Worm (Caenorhabditis elegans): ENCODE results near the gene clec-224.

The clec-224 gene

DNA sequence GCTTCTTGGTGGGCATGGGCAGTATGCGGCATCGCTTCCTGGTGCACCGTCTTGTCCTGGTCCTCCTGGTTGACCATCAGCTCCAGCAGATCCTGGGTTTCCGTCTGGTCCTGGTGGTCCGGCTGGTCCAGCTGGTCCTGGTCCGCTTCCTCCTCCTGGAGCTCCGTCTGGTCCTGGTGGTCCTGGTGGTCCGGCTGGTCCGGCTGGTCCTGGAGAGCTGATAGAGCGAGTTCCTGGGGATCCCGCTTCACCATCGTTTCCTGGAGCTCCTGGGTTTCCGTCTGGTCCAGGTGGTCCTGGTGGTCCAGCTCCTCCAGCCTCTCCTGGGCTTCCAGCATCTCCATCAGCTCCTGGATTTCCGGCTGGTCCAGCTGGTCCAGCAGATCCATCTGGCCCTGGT lies 12.2 kb downstream of the clec-224 start:
- TF ChIP-seq egrh-3 (GFP tag; IDR thresholded peaks at IDR 0.05) (peak; percentile 96), madf-3 (GFP tag; IDR thresholded peaks at IDR 0.05) (no peak), F55B11.4 (tag; optimal IDR thresholded peaks at IDR 0.05; ENCODE audit: borderline replicate concordance, insufficient read depth) (no peak), F22D6.2 (tag; optimal IDR thresholded peaks at IDR 0.05) (no peak), K11D2.4 (GFP tag; IDR thresholded peaks at IDR 0.05) (no peak), hmg-20 (GFP tag; IDR thresholded peaks at IDR 0.05) (no peak), ztf-28 (GFP tag; IDR thresholded peaks at IDR 0.05) (no peak), ceh-58 (GFP tag; IDR thresholded peaks at IDR 0.05) (no peak), snpc-1.1 (tag; optimal IDR thresholded peaks at IDR 0.05; ENCODE audit: insufficient read depth) (no peak), sptf-2 (GFP tag; optimal IDR thresholded peaks at IDR 0.05) (no peak), aptf-3 (GFP tag; IDR thresholded peaks at IDR 0.05) (0 out of 2 replicates have a peak, but pooled peaks have one; percentile 66), rpc-1 (optimal IDR thresholded peaks at IDR 0.05) (no peak), rpc-1 (tag; optimal IDR thresholded peaks at IDR 0.05) (no peak)

DNA sequence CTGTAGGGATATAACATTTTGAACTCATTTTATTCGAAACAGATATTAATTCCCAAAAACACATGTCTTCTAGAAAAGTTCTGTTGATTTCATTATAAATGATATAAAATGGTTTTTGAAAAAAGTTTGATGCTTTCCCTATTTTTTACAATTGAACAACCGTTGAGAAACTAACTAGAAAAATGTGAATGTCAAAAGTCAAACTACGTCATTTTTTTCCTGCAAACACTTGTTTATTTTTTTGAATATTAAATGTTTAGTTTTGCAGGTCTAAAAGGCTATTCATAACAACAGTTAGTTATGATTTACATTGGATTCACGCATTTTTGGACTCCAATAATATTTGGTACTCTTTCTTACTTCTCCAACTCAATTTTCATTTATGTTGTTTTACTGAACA lies 16.3 kb downstream of the clec-224 start, which contains the start of gene srj-4:
Gene srj-4, plus strand, starts transcription at position 301 of the 400 bp plus-strand sequence.
- TF ChIP-seq dox-1 (GFP tag; IDR thresholded peaks at IDR 0.05) (no peak), ztf-3 (GFP tag; optimal IDR thresholded peaks at IDR 0.05) (no peak), ceh-100 (GFP tag; IDR thresholded peaks at IDR 0.05) (no peak), unc-62 (GFP tag; optimal IDR thresholded peaks at IDR 0.05) (no peak), tlf-1 (GFP tag; optimal IDR thresholded peaks at IDR 0.05) (no peak), F49E8.2 (tag; optimal IDR thresholded peaks at IDR 0.05; ENCODE audit: insufficient read depth) (no peak), hsf-1 (GFP tag; IDR thresholded peaks at IDR 0.05) (no peak), attf-3 (GFP tag; conservative IDR thresholded peaks at IDR 0.05) (no peak), sea-2 (GFP tag; IDR thresholded peaks at IDR 0.05) (no peak), K12H6.12 (tag; optimal IDR thresholded peaks at IDR 0.05) (no peak)

DNA sequence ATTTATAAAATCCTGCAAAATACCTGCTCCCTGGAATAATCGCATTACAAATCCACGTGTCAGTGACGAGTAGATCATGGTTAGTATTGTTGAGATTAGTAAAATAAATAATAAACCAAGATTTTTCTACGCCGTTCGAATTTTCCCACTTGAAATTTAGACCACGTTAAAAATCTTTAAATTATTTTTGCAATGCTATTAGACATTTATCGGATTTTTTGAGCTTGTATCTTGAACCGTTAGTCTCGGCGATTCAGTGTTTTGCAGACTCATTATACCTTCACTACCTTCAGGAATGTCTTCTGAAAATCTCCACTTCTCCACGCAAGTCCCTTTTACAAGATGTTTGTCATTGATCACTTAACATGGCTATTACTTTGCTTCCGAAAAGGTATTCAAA lies 17.0 kb downstream of the clec-224 start, which contains the start of gene C27A7.5:
Gene C27A7.5, minus strand, starts transcription at position 101 of the 400 bp plus-strand sequence.
- TF ChIP-seq hlh-12 (tag; optimal IDR thresholded peaks at IDR 0.05) (no peak), D2030.7 (GFP tag; IDR thresholded peaks at IDR 0.05) (no peak)

DNA sequence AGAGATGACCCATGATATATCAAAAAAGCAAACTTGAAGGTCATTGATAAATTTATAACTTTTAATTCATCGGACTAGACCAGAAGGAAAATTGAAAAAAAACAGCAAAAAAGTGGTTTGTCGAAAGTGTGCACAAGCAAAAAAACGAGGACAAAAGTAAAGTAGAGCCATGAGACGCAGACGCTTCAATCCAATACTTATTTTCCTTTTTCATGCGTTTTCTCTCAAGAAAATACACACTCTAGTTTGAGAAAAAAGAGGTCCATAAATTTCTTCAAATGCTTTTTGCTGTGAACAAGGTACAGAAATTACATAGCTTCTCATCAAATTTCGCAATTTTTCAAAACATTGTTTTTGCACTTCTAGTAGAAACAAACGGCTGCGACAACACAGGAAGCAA lies 18.1 kb downstream of the clec-224 start:
- no peak for TF ChIP-seq cebp-2 (GFP tag; IDR thresholded peaks at IDR 0.05)
- no peak for TF ChIP-seq akir-1 (GFP tag; optimal IDR thresholded peaks at IDR 0.05)
- TF ChIP-seq nhr-120 (GFP tag; IDR thresholded peaks at IDR 0.05) = no peak
- no peak for TF ChIP-seq nhr-90 (tag; optimal IDR thresholded peaks at IDR 0.05)

DNA sequence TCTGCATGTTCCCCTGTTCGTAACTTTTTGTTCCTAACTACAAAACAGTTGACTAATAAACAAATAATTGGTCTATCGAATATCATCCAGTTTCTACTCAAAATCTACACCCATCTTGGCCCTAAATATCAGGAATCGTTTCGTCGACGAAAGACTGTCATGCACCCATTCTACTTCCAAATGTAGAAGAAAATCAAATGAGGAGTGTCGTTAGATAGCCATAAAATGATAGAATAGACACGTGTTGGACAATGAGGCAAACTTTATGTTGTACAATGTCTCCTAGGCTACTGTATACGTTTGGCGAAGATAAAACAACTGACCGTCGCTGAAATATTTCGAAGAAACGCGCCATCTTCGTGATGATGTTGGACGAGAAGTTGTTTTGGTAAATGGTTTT lies 19.3 kb downstream of the clec-224 start:
- TF ChIP-seq nfya-1 (tag; optimal IDR thresholded peaks at IDR 0.05; ENCODE audit: borderline replicate concordance, insufficient read depth) (no peak), F52B5.7 (tag; optimal IDR thresholded peaks at IDR 0.05) (no peak), ceh-79 (tag; optimal IDR thresholded peaks at IDR 0.05) (no peak), lin-54 (GFP tag; optimal IDR thresholded peaks at IDR 0.05) (no peak), Y53G8AR.9 (GFP tag; conservative IDR thresholded peaks at IDR 0.05) (no peak), F37B4.10 (GFP tag; IDR thresholded peaks at IDR 0.05) (no peak), attf-3 (GFP tag; conservative IDR thresholded peaks at IDR 0.05) (no peak), nfyb-1 (GFP tag; IDR thresholded peaks at IDR 0.05) (no peak), F57A8.1 (GFP tag; optimal IDR thresholded peaks at IDR 0.05) (no peak), aptf-2 (GFP tag; conservative IDR thresholded peaks at IDR 0.05) (no peak), zfh-2 (GFP tag; conservative IDR thresholded peaks at IDR 0.05) (no peak), hmg-1.2 (GFP tag; IDR thresholded peaks at IDR 0.05) (no peak), Y67H2A.10 (GFP tag; conservative IDR thresholded peaks at IDR 0.05) (no peak), lsl-1 (GFP tag; optimal IDR thresholded peaks at IDR 0.05) (no peak), C17E4.6 (GFP tag; IDR thresholded peaks at IDR 0.05) (no peak), nfya-2 (GFP tag; IDR thresholded peaks at IDR 0.05) (no peak), Y95B8A.8 (GFP tag; IDR thresholded peaks at IDR 0.05) (no peak)
